Fruit fly (Drosophila melanogaster) whole organism, embryonic: ENCODE results near the gene Fbxl7.

Source experiments
- Ada2b ChIP-seq: fragments of 200-800 bp; sonication (Bioruptor generic); IDR thresholded peaks from 2 replicates; pipeline ENCODE4 v1.3.6; 2022; ENCODE audit warnings: missing biosample characterization, missing genetic modification characterization
- B-H1 ChIP-seq: fragments of 200-800 bp; sonication (Bioruptor generic); IDR thresholded peaks from 3 replicates; pipeline ENCODE4 v1.3.6; 2022; ENCODE audit warnings: missing biosample characterization, missing genetic modification characterization
- CG10462 ChIP-seq: fragments of 200-800 bp; sonication (Bioruptor generic); optimal IDR thresholded peaks from 2 replicates; lab custom pipeline; 2016; ENCODE audit warnings: missing biosample characterization, missing genetic modification characterization
- CG10959 ChIP-seq: fragments of 200-800 bp; sonication (Bioruptor generic); IDR thresholded peaks from 2 replicates; pipeline ENCODE4 v1.3.6; 2022; ENCODE audit warnings: missing biosample characterization, missing genetic modification characterization
- CG11560 ChIP-seq: fragments of 200-800 bp; sonication (Bioruptor generic); IDR thresholded peaks from 3 replicates; pipeline ENCODE4 v1.3.6; 2022; ENCODE audit warnings: missing biosample characterization, missing genetic modification characterization
- CG1233 ChIP-seq: fragments of 200-800 bp; sonication (Bioruptor generic); optimal IDR thresholded peaks from 4 replicates; lab custom pipeline; 2018; ENCODE audit warnings: missing biosample characterization, mild to moderate bottlenecking, missing genetic modification characterization
- CG12391 ChIP-seq: fragments of 200-800 bp; sonication (Bioruptor generic); optimal IDR thresholded peaks from 3 replicates; lab custom pipeline; 2018; ENCODE audit warnings: missing biosample characterization, mild to moderate bottlenecking, missing genetic modification characterization, moderate library complexity
- CG13894 ChIP-seq: fragments of 200-800 bp; sonication (Bioruptor generic); optimal IDR thresholded peaks from 3 replicates; lab custom pipeline; 2018; ENCODE audit warnings: missing biosample characterization, mild to moderate bottlenecking, missing genetic modification characterization, moderate library complexity
- CG14014 ChIP-seq: fragments of 200-800 bp; sonication (Bioruptor generic); IDR thresholded peaks from 2 replicates; pipeline ENCODE4 v1.3.6; 2022; ENCODE audit warnings: missing biosample characterization, missing genetic modification characterization
- CG15514 ChIP-seq: fragments of 200-800 bp; sonication (Bioruptor generic); optimal IDR thresholded peaks from 3 replicates; lab custom pipeline; 2017; ENCODE audit warnings: missing biosample characterization, missing genetic modification characterization, mild to moderate bottlenecking, moderate library complexity, missing genetic modification reagents
- CG16779 ChIP-seq: fragments of 200-800 bp; sonication (Bioruptor generic); IDR thresholded peaks from 2 replicates; pipeline ENCODE4 v1.3.6; 2022; ENCODE audit warnings: missing biosample characterization, missing genetic modification characterization
- CG17359 ChIP-seq: fragments of 200-800 bp; sonication (Bioruptor generic); optimal IDR thresholded peaks from 3 replicates; lab custom pipeline; 2018; ENCODE audit warnings: missing biosample characterization, mild to moderate bottlenecking, missing genetic modification characterization, moderate library complexity
- CG2116 ChIP-seq: fragments of 200-800 bp; sonication (Bioruptor generic); optimal IDR thresholded peaks from 3 replicates; lab custom pipeline; 2018; ENCODE audit warnings: missing biosample characterization, mild to moderate bottlenecking, missing genetic modification characterization
- CG2120 ChIP-seq: fragments of 200-800 bp; sonication (Bioruptor generic); optimal IDR thresholded peaks from 3 replicates; lab custom pipeline; 2016; ENCODE audit warnings: missing biosample characterization, missing genetic modification characterization
- CG31224 ChIP-seq: fragments of 200-800 bp; sonication (Bioruptor generic); IDR thresholded peaks from 2 replicates; pipeline ENCODE4 v1.3.6; 2022; ENCODE audit warnings: missing biosample characterization, missing genetic modification characterization
- CG32532 ChIP-seq: fragments of 200-800 bp; sonication (Bioruptor generic); IDR thresholded peaks from 2 replicates; pipeline ENCODE4 v1.3.6; 2022; ENCODE audit warnings: missing biosample characterization, missing genetic modification characterization
- CG33213 ChIP-seq: fragments of 200-800 bp; sonication (Bioruptor generic); optimal IDR thresholded peaks from 3 replicates; lab custom pipeline; 2016; ENCODE audit warnings: missing biosample characterization, missing genetic modification characterization
- CG3407 ChIP-seq: fragments of 200-800 bp; sonication (Bioruptor generic); optimal IDR thresholded peaks from 2 replicates; lab custom pipeline; 2018; ENCODE audit warnings: missing biosample characterization, mild to moderate bottlenecking, missing genetic modification characterization
- CG42726 ChIP-seq: fragments of 200-800 bp; sonication (Bioruptor generic); IDR thresholded peaks from 2 replicates; pipeline ENCODE4 v1.3.6; 2022; ENCODE audit warnings: missing biosample characterization, missing genetic modification characterization; ENCODE audit not compliant: partially characterized antibody
- CG7987 ChIP-seq: fragments of 200-800 bp; sonication (Bioruptor generic); optimal IDR thresholded peaks from 2 replicates; lab custom pipeline; 2018; ENCODE audit warnings: missing biosample characterization, mild to moderate bottlenecking, missing genetic modification characterization, moderate library complexity
- CG9932 ChIP-seq: fragments of 200-800 bp; sonication (Bioruptor generic); IDR thresholded peaks from 2 replicates; pipeline ENCODE4 v1.3.6; 2022; ENCODE audit warnings: missing biosample characterization, missing genetic modification characterization
- CHES-1-like ChIP-seq: fragments of 200-800 bp; sonication (Bioruptor generic); optimal IDR thresholded peaks from 2 replicates; lab custom pipeline; 2016; ENCODE audit warnings: missing biosample characterization, missing genetic modification characterization
- D19B ChIP-seq: fragments of 200-800 bp; sonication (Bioruptor generic); optimal IDR thresholded peaks from 2 replicates; lab custom pipeline; 2017; ENCODE audit warnings: missing biosample characterization, mild to moderate bottlenecking, missing genetic modification characterization
- E2f2 ChIP-seq: fragments of 200-800 bp; sonication (Bioruptor generic); IDR thresholded peaks from 2 replicates; pipeline ENCODE4 v1.3.6; 2022; ENCODE audit warnings: missing biosample characterization, missing genetic modification characterization
- HHEX ChIP-seq: fragments of 200-800 bp; sonication (Bioruptor generic); optimal IDR thresholded peaks from 3 replicates; lab custom pipeline; 2017; ENCODE audit warnings: missing biosample characterization, mild to moderate bottlenecking, missing genetic modification characterization, missing genetic modification reagents
- Hmx ChIP-seq: fragments of 200-800 bp; sonication (Bioruptor generic); optimal IDR thresholded peaks from 2 replicates; lab custom pipeline; 2016; ENCODE audit warnings: missing biosample characterization, missing genetic modification characterization
- Hr3 ChIP-seq: fragments of 200-800 bp; sonication (Bioruptor generic); optimal IDR thresholded peaks from 3 replicates; lab custom pipeline; 2016; ENCODE audit warnings: missing biosample characterization, missing genetic modification characterization
- Lhr ChIP-seq: fragments of 200-800 bp; sonication (Bioruptor generic); optimal IDR thresholded peaks from 3 replicates; lab custom pipeline; 2017; ENCODE audit warnings: mild to moderate bottlenecking, missing biosample characterization, missing genetic modification reagents, missing genetic modification characterization
- Med ChIP-seq: fragments of 200-800 bp; sonication (Bioruptor generic); peaks from one replicate; lab custom pipeline; 2016; ENCODE audit warnings: missing biosample characterization, missing genetic modification characterization, mild to moderate bottlenecking, inconsistent platforms, moderate library complexity
- Meics ChIP-seq: fragments of 200-800 bp; sonication (Bioruptor generic); optimal IDR thresholded peaks from 2 replicates; lab custom pipeline; 2017; ENCODE audit warnings: missing biosample characterization, mild to moderate bottlenecking, missing genetic modification characterization
- NFAT ChIP-seq: fragments of 200-800 bp; sonication (Bioruptor generic); IDR thresholded peaks from 2 replicates; pipeline ENCODE4 v1.3.6; 2022; ENCODE audit warnings: missing biosample characterization, missing genetic modification characterization
- Nf-YC ChIP-seq: fragments of 200-800 bp; optimal IDR thresholded peaks from 3 replicates; lab custom pipeline; 2019; ENCODE audit warnings: missing biosample characterization, mild to moderate bottlenecking, missing genetic modification characterization, moderate library complexity
- PHDP ChIP-seq: fragments of 200-800 bp; sonication (Bioruptor generic); optimal IDR thresholded peaks from 3 replicates; lab custom pipeline; 2018; ENCODE audit warnings: missing biosample characterization, mild to moderate bottlenecking, missing genetic modification characterization, moderate library complexity
- Sin3A ChIP-seq: fragments of >200 bp; optimal IDR thresholded peaks from 2 replicates; lab custom pipeline; 2018
- Sox102F ChIP-seq: fragments of 200-800 bp; sonication (Bioruptor generic); optimal IDR thresholded peaks from 2 replicates; lab custom pipeline; 2018; ENCODE audit warnings: missing biosample characterization, mild to moderate bottlenecking, missing genetic modification characterization, moderate library complexity
- YL-1 ChIP-seq: fragments of 200-800 bp; sonication (Bioruptor generic); optimal IDR thresholded peaks from 3 replicates; lab custom pipeline; 2017; ENCODE audit warnings: missing biosample characterization, mild to moderate bottlenecking, missing genetic modification characterization
- ac ChIP-seq: fragments of 200-800 bp; sonication (Bioruptor generic); optimal IDR thresholded peaks from 3 replicates; lab custom pipeline; 2017; ENCODE audit warnings: missing biosample characterization, mild to moderate bottlenecking, missing genetic modification characterization
- ash1 ChIP-seq: fragments of 200-800 bp; sonication (Bioruptor generic); optimal IDR thresholded peaks from 2 replicates; lab custom pipeline; 2018; ENCODE audit warnings: missing biosample characterization, mild to moderate bottlenecking, missing genetic modification characterization
- bigmax ChIP-seq: fragments of 200-800 bp; sonication (Bioruptor generic); optimal IDR thresholded peaks from 2 replicates; lab custom pipeline; 2018; ENCODE audit warnings: missing biosample characterization, mild to moderate bottlenecking, missing genetic modification characterization
- btn ChIP-seq: fragments of 200-800 bp; sonication (Bioruptor generic); optimal IDR thresholded peaks from 2 replicates; lab custom pipeline; 2016; ENCODE audit warnings: missing biosample characterization, missing genetic modification characterization
- emc ChIP-seq: fragments of 200-800 bp; sonication (Bioruptor generic); optimal IDR thresholded peaks from 2 replicates; lab custom pipeline; 2016; ENCODE audit warnings: missing biosample characterization, missing genetic modification characterization
- en ChIP-seq: fragments of 200-800 bp; sonication (Bioruptor generic); optimal IDR thresholded peaks from 2 replicates; lab custom pipeline; 2016; ENCODE audit warnings: missing biosample characterization, missing genetic modification characterization
- fu2 ChIP-seq: fragments of 200-800 bp; sonication (Bioruptor generic); optimal IDR thresholded peaks from 2 replicates; lab custom pipeline; 2016; ENCODE audit warnings: missing biosample characterization, missing genetic modification characterization
- gce ChIP-seq: fragments of 200-800 bp; sonication (Bioruptor generic); IDR thresholded peaks from 3 replicates; pipeline ENCODE4 v1.3.6; 2022; ENCODE audit warnings: missing biosample characterization, missing genetic modification characterization
- hth ChIP-seq: fragments of >200 bp; optimal IDR thresholded peaks from 2 replicates; lab custom pipeline; 2017; ENCODE audit warnings: inconsistent platforms
- lov ChIP-seq, 2 experiments: fragments of 200-800 bp in 1 of 2; fragments of >200 bp in 1 of 2; sonication (Bioruptor generic) in 1 of 2; IDR thresholded peaks in 1 of 2; optimal IDR thresholded peaks in 1 of 2; 2 replicates in 1 of 2; 3 replicates in 1 of 2; pipeline versions ENCODE4 v1.3.6 to Lab custom; 2017 to 2022; ENCODE audit warnings: missing biosample characterization in 1 of 2, missing genetic modification characterization in 1 of 2
- onecut ChIP-seq: fragments of 200-800 bp; sonication (Bioruptor generic); IDR thresholded peaks from 2 replicates; pipeline ENCODE4 v1.3.6; 2022; ENCODE audit warnings: missing biosample characterization, missing genetic modification characterization
- peb ChIP-seq: fragments of 200-800 bp; sonication (Bioruptor generic); IDR thresholded peaks from 2 replicates; pipeline ENCODE4 v1.3.6; 2022; ENCODE audit warnings: missing biosample characterization, missing genetic modification characterization
- pzg ChIP-seq: fragments of 200-800 bp; sonication (Bioruptor generic); optimal IDR thresholded peaks from 3 replicates; lab custom pipeline; 2018; ENCODE audit warnings: missing biosample characterization, mild to moderate bottlenecking, missing genetic modification characterization, moderate library complexity
- salm ChIP-seq: fragments of 200-800 bp; sonication (Bioruptor generic); optimal IDR thresholded peaks from 2 replicates; lab custom pipeline; 2018; ENCODE audit warnings: missing biosample characterization, mild to moderate bottlenecking, missing genetic modification characterization
- stwl ChIP-seq: fragments of 200-800 bp; sonication (Bioruptor generic); optimal IDR thresholded peaks from 3 replicates; lab custom pipeline; 2018; ENCODE audit warnings: missing biosample characterization, mild to moderate bottlenecking, missing genetic modification characterization, moderate library complexity
- tx ChIP-seq: fragments of 200-800 bp; sonication (Bioruptor generic); optimal IDR thresholded peaks from 2 replicates; lab custom pipeline; 2016; ENCODE audit warnings: missing biosample characterization, missing genetic modification characterization

The Fbxl7 gene

dm6 chr3R:15927172-15927571 lies 6.5 kb downstream of the Fbxl7 start (continued):
- TF ChIP-seq Sox102F (GFP tag; lab: Kevin White, UChicago) (peak; percentile 53), CG9932 (GFP tag; lab: Robert Waterston, UW) (no peak), Sin3A (no peak), CG42726 (GFP tag; lab: Robert Waterston, UW) (no peak), CG1233 (GFP tag; lab: Kevin White, UChicago) (no peak), CG13894 (tag; lab: Kevin White, UChicago) (no peak), CG12391 (tag; lab: Kevin White, UChicago) (peak; percentile 38), pzg (no peak), CG10959 (GFP tag; lab: Robert Waterston, UW) (no peak), hth (lab: Kevin White, UChicago) (no peak), peb (GFP tag; lab: Robert Waterston, UW) (no peak), CHES-1-like (GFP tag; lab: Kevin White, UChicago) (no peak), tx (no peak), CG10462 (no peak), CG32532 (no peak; the same call in 1 of the 2 replicates), CG3407 (GFP tag; lab: Kevin White, UChicago) (no peak), salm (tag; lab: Kevin White, UChicago) (no peak), CG16779 (GFP tag; lab: Robert Waterston, UW) (no peak), CG33213 (GFP tag; lab: Kevin White, UChicago) (no peak), Hmx (GFP tag; lab: Kevin White, UChicago) (no peak), lov (optimal IDR thresholded peaks at IDR 0.05; lab: Kevin White, UChicago) (no peak), lov (GFP tag; IDR thresholded peaks at IDR 0.05; lab: Robert Waterston, UW) (no peak), btn (GFP tag; lab: Kevin White, UChicago) (no peak), Ada2b (GFP tag; lab: Robert Waterston, UW) (peak; percentile 34; the same call in 1 of the 2 replicates), Nf-YC (peak; percentile 1), onecut (no peak), stwl (tag; lab: Kevin White, UChicago) (no peak), YL-1 (GFP tag; lab: Kevin White, UChicago) (no peak), NFAT (no peak), E2f2 (GFP tag; lab: Robert Waterston, UW) (peak; percentile 22; the same call in 1 of the 2 replicates), B-H1 (GFP tag; lab: Robert Waterston, UW) (no peak), CG2120 (peak; percentile 6), Meics (peak; percentile 52), Med (peak; percentile 92), ash1 (GFP tag; lab: Kevin White, UChicago) (no peak), CG15514 (peak; percentile 9), CG14014 (GFP tag; lab: Robert Waterston, UW) (no peak), fu2 (GFP tag; lab: Kevin White, UChicago) (no peak), Lhr (GFP tag; lab: Kevin White, UChicago) (no peak), en (GFP tag; lab: Kevin White, UChicago) (no peak), emc (GFP tag; lab: Kevin White, UChicago) (no peak), PHDP (tag; lab: Kevin White, UChicago) (peak; percentile 49), CG7987 (GFP tag; lab: Kevin White, UChicago) (no peak), CG17359 (peak; percentile 5), CG2116 (no peak), ac (GFP tag; lab: Kevin White, UChicago) (no peak), CG11560 (tag; lab: Robert Waterston, UW) (no peak), CG31224 (GFP tag; lab: Robert Waterston, UW) (no peak), D19B (GFP tag; lab: Kevin White, UChicago) (no peak), gce (GFP tag; lab: Robert Waterston, UW) (no peak), Hr3 (GFP tag; lab: Kevin White, UChicago) (no peak), bigmax (no peak), HHEX (GFP tag; lab: Kevin White, UChicago) (peak; percentile 12)
